Worm (Caenorhabditis elegans) whole organism, L1 larva: Measurements from ENCODE around the gene arl-6.

Experiments used
- C04F5.9 ChIP-seq: sonication (generic microtip); optimal IDR thresholded peaks from 2 replicates; lab custom pipeline; 2016; ENCODE audit warnings: missing genetic modification characterization, missing compliant biosample characterization
- ceh-82 ChIP-seq, 3 experiments: fragments of 150-350 bp in 1 of 3; sonication (generic microtip) in 2 of 3; optimal IDR thresholded peaks; 2 replicates each; lab custom pipeline; 2014 to 2017; ENCODE audit warnings: missing biosample characterization in 3 of 3, missing genetic modification characterization in 3 of 3
- ces-1 ChIP-seq: fragments of 150-350 bp; optimal IDR thresholded peaks from 2 replicates; lab custom pipeline; 2014; ENCODE audit warnings: missing biosample characterization, missing genetic modification reagents, missing genetic modification characterization
- nhr-19 ChIP-seq: fragments of 200-800 bp; sonication (Bioruptor generic); conservative IDR thresholded peaks from 2 replicates; pipeline ENCODE4 v1.3.6; 2022; ENCODE audit warnings: missing genetic modification characterization, missing compliant biosample characterization
- pqm-1 ChIP-seq: sonication (generic microtip); optimal IDR thresholded peaks from 3 replicates; lab custom pipeline; 2017; ENCODE audit warnings: missing biosample characterization, missing genetic modification characterization
- unc-62 ChIP-seq: fragments of 150-350 bp; optimal IDR thresholded peaks from 2 replicates; lab custom pipeline; 2014; ENCODE audit warnings: missing biosample characterization, missing genetic modification reagents, missing genetic modification characterization

DNA sequence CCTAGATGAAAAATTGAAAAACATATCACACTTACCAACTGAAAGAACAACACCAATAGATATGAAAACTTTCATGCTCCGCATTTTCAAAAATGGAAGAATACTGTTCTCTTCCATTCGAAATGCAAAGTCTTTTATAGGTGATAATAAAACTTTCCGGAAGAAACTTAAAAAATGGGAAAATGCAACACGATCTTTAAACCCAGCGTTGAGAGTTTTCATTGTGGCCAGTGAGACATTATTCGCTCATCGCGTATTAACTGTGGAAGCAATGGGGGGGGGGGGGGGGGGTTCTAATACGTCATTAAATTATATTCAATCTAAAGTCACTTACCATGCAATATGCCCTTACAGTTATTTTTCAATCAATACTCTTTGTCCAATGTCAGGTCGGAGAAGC, 29.7 kb upstream of the arl-6 start, which contains the start of the genes clec-157 and fkh-5:
- TF ChIP-seq nhr-19 (GFP tag; lab: Robert Waterston, UW) (no peak), pqm-1 (no peak), ces-1 (no peak), ceh-82 (tag; optimal IDR thresholded peaks at IDR 0.05; lab: Kevin White, UChicago) (no peak), C04F5.9 (tag; lab: Kevin White, UChicago) (no peak), unc-62 (GFP tag; lab: Kevin White, UChicago) (no peak)
